Worm (Caenorhabditis elegans): ENCODE measurements around the gene nlp-11.

ce11 chrII:9653679-9654078 is 38.1 kb downstream of the nlp-11 start, which contains the start of gene ZK1307.2:
- no peak for TF ChIP-seq lin-13 (tag; optimal IDR thresholded peaks at IDR 0.05)
- TF ChIP-seq nhr-28 (tag; optimal IDR thresholded peaks at IDR 0.05): no peak
- no peak for TF ChIP-seq nhr-237 (tag; optimal IDR thresholded peaks at IDR 0.05)
- TF ChIP-seq unc-62 (GFP tag; optimal IDR thresholded peaks at IDR 0.05): no peak
- no peak for TF ChIP-seq flh-1 (GFP tag; optimal IDR thresholded peaks at IDR 0.05)
- no peak for TF ChIP-seq bed-3 (GFP tag; optimal IDR thresholded peaks at IDR 0.05)
- TF ChIP-seq pha-4 (tag; optimal IDR thresholded peaks at IDR 0.05): no peak
- TF ChIP-seq lsy-2 (tag; optimal IDR thresholded peaks at IDR 0.05): no peak
- TF ChIP-seq nhr-12 (tag; optimal IDR thresholded peaks at IDR 0.05): no peak
- no peak for TF ChIP-seq unc-120 (tag; optimal IDR thresholded peaks at IDR 0.05; ENCODE audit: poor library complexity, severe bottlenecking)
- TF ChIP-seq elt-3 (tag; optimal IDR thresholded peaks at IDR 0.05): no peak

All from whole organism, mixed stage, embryonic.